Worm (Caenorhabditis elegans) whole organism, early embryonic: Measurements from ENCODE around the gene H21P03.10.

Source experiments
- B0310.2 ChIP-seq: sonication (generic microtip); optimal IDR thresholded peaks from 2 replicates; lab custom pipeline; 2016; ENCODE audit warnings: mild to moderate bottlenecking, missing genetic modification characterization, missing compliant biosample characterization
- ama-1 ChIP-seq: fragments of 150-350 bp; optimal IDR thresholded peaks from 2 replicates; lab custom pipeline; 2014
- hnd-1 ChIP-seq: sonication (generic microtip); optimal IDR thresholded peaks from 2 replicates; lab custom pipeline; 2016; ENCODE audit warnings: missing genetic modification characterization, missing compliant biosample characterization
- tbx-37 ChIP-seq: fragments of 200-800 bp; sonication (Bioruptor generic); conservative IDR thresholded peaks from 2 replicates; pipeline ENCODE4 v1.3.6; 2022; ENCODE audit warnings: missing genetic modification reagents, missing genetic modification characterization, missing compliant biosample characterization

ce11 chrIV:11489077-11489476, 11.4 kb upstream of the H21P03.10 start:
- TF ChIP-seq B0310.2 (tag; lab: Kevin White, UChicago) (no peak), tbx-37 (GFP tag; lab: Robert Waterston, UW) (no peak), hnd-1 (tag; lab: Kevin White, UChicago) (no peak), ama-1 (lab: Kevin White, UChicago) (no peak)
